Worm (Caenorhabditis elegans): ENCODE results near the gene E02H4.8.

DNA sequence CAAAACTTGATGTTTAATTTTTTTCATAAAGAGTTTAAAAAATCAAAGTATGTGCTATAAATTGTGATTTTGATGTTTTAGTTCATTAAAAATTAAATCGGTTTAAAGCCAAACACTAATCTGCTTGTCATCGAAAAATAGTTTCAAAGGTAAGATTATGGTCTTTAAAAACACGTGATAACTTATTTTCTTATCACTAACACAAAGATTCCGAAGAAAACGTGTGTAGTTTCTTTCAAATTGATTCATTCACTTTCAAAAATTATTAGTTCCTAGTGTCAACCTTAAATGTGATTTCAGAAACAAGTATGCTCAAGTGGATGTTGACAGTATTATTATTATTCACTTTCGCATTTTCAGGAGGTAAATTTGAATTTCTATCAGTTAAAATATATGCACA, 7.4 kb downstream of the E02H4.8 start, which contains the start of gene E02H4.7:
- TF ChIP-seq dao-5 (tag; optimal IDR thresholded peaks at IDR 0.05) = no peak
- TF ChIP-seq him-1 (tag; optimal IDR thresholded peaks at IDR 0.05) = no peak

Measured in whole organism, L4/young adult.